Worm (Caenorhabditis elegans) whole organism, L4 larva: ENCODE results near the gene C55B6.7.

Experiments
- F26F4.8 ChIP-seq: fragments of 200-800 bp; sonication (Bioruptor generic); conservative IDR thresholded peaks from 2 replicates; pipeline ENCODE4 v1.3.6; 2022; ENCODE audit warnings: missing genetic modification characterization, missing compliant biosample characterization
- F37D6.2 ChIP-seq: sonication (generic microtip); optimal IDR thresholded peaks from 2 replicates; lab custom pipeline; 2016; ENCODE audit warnings: mild to moderate bottlenecking, missing genetic modification characterization, missing compliant biosample characterization
- F44E2.7 ChIP-seq: fragments of 200-800 bp; sonication (Bioruptor generic); IDR thresholded peaks from 2 replicates; pipeline ENCODE4 v2.1.2; 2022; ENCODE audit warnings: missing genetic modification characterization, missing compliant biosample characterization
- F49E8.2 ChIP-seq: sonication (generic microtip); optimal IDR thresholded peaks from 2 replicates; lab custom pipeline; 2016; ENCODE audit warnings: missing compliant biosample characterization, mild to moderate bottlenecking, missing genetic modification characterization, borderline replicate concordance
- T20F7.1 ChIP-seq: fragments of 200-800 bp; sonication (Bioruptor generic); optimal IDR thresholded peaks from 2 replicates; lab custom pipeline; 2018; ENCODE audit warnings: mild to moderate bottlenecking, missing genetic modification characterization, missing compliant biosample characterization
- T26A8.4 ChIP-seq: fragments of 200-800 bp; sonication (Bioruptor generic); IDR thresholded peaks from 2 replicates; pipeline ENCODE4 v1.3.6; 2022; ENCODE audit warnings: missing genetic modification characterization, missing compliant biosample characterization
- aha-1 ChIP-seq: fragments of 150-350 bp; peaks from one replicate; lab custom pipeline; 2014; ENCODE audit warnings: missing biosample characterization, missing genetic modification characterization
- ama-1 ChIP-seq: fragments of 150-350 bp; optimal IDR thresholded peaks from 2 replicates; lab custom pipeline; 2014; ENCODE audit warnings: inconsistent platforms, mixed read lengths
- ceh-20 ChIP-seq: fragments of 200-800 bp; sonication (Bioruptor generic); IDR thresholded peaks from 2 replicates; pipeline ENCODE4 v1.3.6; 2022; ENCODE audit warnings: missing genetic modification reagents, missing genetic modification characterization, missing compliant biosample characterization
- ceh-44 ChIP-seq: fragments of 200-800 bp; sonication (Bioruptor generic); IDR thresholded peaks from 2 replicates; pipeline ENCODE4 v1.3.6; 2022; ENCODE audit warnings: missing genetic modification reagents, missing genetic modification characterization, missing compliant biosample characterization
- daf-12 ChIP-seq: fragments of 150-350 bp; optimal IDR thresholded peaks from 2 replicates; lab custom pipeline; 2014; ENCODE audit warnings: missing biosample characterization, missing genetic modification reagents, missing genetic modification characterization
- daf-16 ChIP-seq, 3 experiments: sonication (generic microtip); optimal IDR thresholded peaks; 2 replicates each; lab custom pipeline; 2016 to 2017; ENCODE audit warnings: missing genetic modification characterization in 3 of 3, missing genetic modification reagents in 3 of 3, mild to moderate bottlenecking in 2 of 3, missing compliant biosample characterization in 2 of 3, missing biosample characterization in 1 of 3, moderate library complexity in 1 of 3
- dmd-9 ChIP-seq: fragments of 200-800 bp; sonication (Bioruptor generic); IDR thresholded peaks from 2 replicates; pipeline ENCODE4 v1.3.6; 2022; ENCODE audit warnings: missing genetic modification reagents, missing genetic modification characterization, missing compliant biosample characterization
- dpl-1 ChIP-seq: fragments of 150-350 bp; optimal IDR thresholded peaks from 2 replicates; lab custom pipeline; 2014; ENCODE audit warnings: missing biosample characterization, missing genetic modification reagents, missing genetic modification characterization
- dve-1 ChIP-seq: sonication (generic microtip); optimal IDR thresholded peaks from 2 replicates; lab custom pipeline; 2017; ENCODE audit warnings: antibody characterized with exemption, mild to moderate bottlenecking, missing genetic modification characterization, missing compliant biosample characterization; ENCODE audit not compliant: insufficient read depth
- egl-43 ChIP-seq: fragments of 200-800 bp; sonication (Bioruptor generic); IDR thresholded peaks from 2 replicates; pipeline ENCODE4 v1.3.6; 2022; ENCODE audit warnings: missing genetic modification reagents, missing genetic modification characterization, missing compliant biosample characterization
- fkh-10 ChIP-seq: fragments of 150-350 bp; optimal IDR thresholded peaks from 2 replicates; lab custom pipeline; 2014; ENCODE audit warnings: missing biosample characterization, missing genetic modification reagents, missing genetic modification characterization
- fos-1 ChIP-seq: fragments of 150-350 bp; optimal IDR thresholded peaks from 2 replicates; lab custom pipeline; 2014; ENCODE audit warnings: missing biosample characterization, missing genetic modification characterization
- gei-8 ChIP-seq: fragments of 200-800 bp; sonication (Bioruptor generic); optimal IDR thresholded peaks from 2 replicates; lab custom pipeline; 2018; ENCODE audit warnings: mild to moderate bottlenecking, missing genetic modification characterization, missing compliant biosample characterization
- hif-1 ChIP-seq, 2 experiments: sonication (generic microtip); optimal IDR thresholded peaks; 2 replicates each; lab custom pipeline; 2016 to 2017; ENCODE audit warnings: missing compliant biosample characterization in 2 of 2, missing genetic modification characterization in 2 of 2, missing genetic modification reagents in 2 of 2, missing genotype in 2 of 2, mild to moderate bottlenecking in 1 of 2
- hlh-11 ChIP-seq: fragments of 200-800 bp; sonication (Bioruptor generic); optimal IDR thresholded peaks from 2 replicates; lab custom pipeline; 2018; ENCODE audit warnings: mild to moderate bottlenecking, missing genetic modification characterization, missing compliant biosample characterization
- hlh-30 ChIP-seq: sonication (generic microtip); optimal IDR thresholded peaks from 2 replicates; lab custom pipeline; 2017; ENCODE audit warnings: antibody characterized with exemption, mild to moderate bottlenecking, missing genetic modification characterization, missing compliant biosample characterization; ENCODE audit not compliant: insufficient read depth
- jun-1 ChIP-seq: fragments of 150-350 bp; optimal IDR thresholded peaks from 2 replicates; lab custom pipeline; 2014; ENCODE audit warnings: missing biosample characterization, missing genetic modification reagents, missing genetic modification characterization
- lin-1 ChIP-seq: fragments of 200-800 bp; sonication (Bioruptor generic); IDR thresholded peaks from 2 replicates; pipeline ENCODE4 v1.3.6; 2022; ENCODE audit warnings: missing genetic modification reagents, missing genetic modification characterization, missing compliant biosample characterization
- lin-15B ChIP-seq: fragments of 150-350 bp; sonication (generic microtip); optimal IDR thresholded peaks from 3 replicates; lab custom pipeline; 2014; ENCODE audit warnings: missing biosample characterization, missing genetic modification characterization
- lir-3 ChIP-seq: sonication (generic microtip); optimal IDR thresholded peaks from 2 replicates; lab custom pipeline; 2016; ENCODE audit warnings: mild to moderate bottlenecking, missing genetic modification characterization, missing compliant biosample characterization
- mxl-2 ChIP-seq: fragments of 200-800 bp; sonication (Bioruptor generic); conservative IDR thresholded peaks from 2 replicates; pipeline ENCODE4 v1.3.6; 2022; ENCODE audit warnings: missing genetic modification reagents, missing genetic modification characterization, missing compliant biosample characterization
- nhr-11 ChIP-seq: fragments of 150-350 bp; optimal IDR thresholded peaks from 2 replicates; lab custom pipeline; 2014; ENCODE audit warnings: missing biosample characterization, missing genetic modification characterization
- nhr-28 ChIP-seq: fragments of 150-350 bp; optimal IDR thresholded peaks from 2 replicates; lab custom pipeline; 2014; ENCODE audit warnings: missing biosample characterization, missing genetic modification characterization
- nhr-41 ChIP-seq: fragments of 200-800 bp; sonication (Bioruptor generic); IDR thresholded peaks from 2 replicates; pipeline ENCODE4 v1.3.6; 2022; ENCODE audit warnings: missing genetic modification reagents, missing genetic modification characterization, missing compliant biosample characterization
- nhr-76 ChIP-seq: fragments of 150-350 bp; optimal IDR thresholded peaks from 2 replicates; lab custom pipeline; 2014; ENCODE audit warnings: missing biosample characterization, missing genetic modification characterization
- saeg-2 ChIP-seq: fragments of 200-800 bp; sonication (Bioruptor generic); IDR thresholded peaks from 2 replicates; pipeline ENCODE4 v1.3.6; 2022; ENCODE audit warnings: missing genetic modification reagents, missing genetic modification characterization, missing compliant biosample characterization
- sdz-12 ChIP-seq: fragments of 200-800 bp; sonication (Bioruptor generic); optimal IDR thresholded peaks from 2 replicates; lab custom pipeline; 2018; ENCODE audit warnings: mild to moderate bottlenecking, missing genetic modification characterization, missing compliant biosample characterization
- snpc-1.2 ChIP-seq: fragments of 200-800 bp; sonication (Bioruptor generic); IDR thresholded peaks from 2 replicates; pipeline ENCODE4 v1.3.6; 2022; ENCODE audit warnings: missing genetic modification reagents, missing genetic modification characterization, missing compliant biosample characterization
- snpc-4 ChIP-seq: fragments of 150-350 bp; optimal IDR thresholded peaks from 2 replicates; lab custom pipeline; 2014; ENCODE audit warnings: missing biosample characterization, missing genetic modification characterization
- unc-130 ChIP-seq: sonication (generic microtip); optimal IDR thresholded peaks from 2 replicates; lab custom pipeline; 2016; ENCODE audit warnings: missing genetic modification reagents, missing genetic modification characterization, missing compliant biosample characterization
- unc-39 ChIP-seq: sonication (generic microtip); optimal IDR thresholded peaks from 2 replicates; lab custom pipeline; 2017; ENCODE audit warnings: missing biosample characterization, missing genetic modification characterization
- unc-62 ChIP-seq, 3 experiments: fragments of 150-350 bp in 1 of 3; sonication (generic microtip); optimal IDR thresholded peaks in 2 of 3; peaks in 1 of 3; 1 replicate in 1 of 3; 2 replicates in 2 of 3; lab custom pipeline; 2014 to 2017; ENCODE audit warnings: missing biosample characterization in 3 of 3, missing genetic modification characterization in 3 of 3, missing genetic modification reagents in 3 of 3, missing genotype in 1 of 3
- vab-7 ChIP-seq: fragments of 200-800 bp; sonication (Bioruptor generic); IDR thresholded peaks from 2 replicates; pipeline ENCODE4 v1.3.6; 2022; ENCODE audit warnings: missing genetic modification reagents, missing genetic modification characterization, missing compliant biosample characterization
- zag-1 ChIP-seq: fragments of 150-350 bp; optimal IDR thresholded peaks from 2 replicates; lab custom pipeline; 2014; ENCODE audit warnings: missing biosample characterization, missing genetic modification characterization
- zfp-2 ChIP-seq: sonication (generic microtip); optimal IDR thresholded peaks from 2 replicates; lab custom pipeline; 2016; ENCODE audit warnings: mild to moderate bottlenecking, missing genetic modification characterization, missing compliant biosample characterization
- zip-2 ChIP-seq: fragments of 150-350 bp; optimal IDR thresholded peaks from 2 replicates; lab custom pipeline; 2014; ENCODE audit warnings: missing biosample characterization, missing genetic modification characterization
- ztf-11 ChIP-seq: fragments of 150-350 bp; optimal IDR thresholded peaks from 2 replicates; lab custom pipeline; 2014; ENCODE audit warnings: missing biosample characterization, missing genetic modification characterization
- ztf-7 ChIP-seq: fragments of 150-350 bp; optimal IDR thresholded peaks from 2 replicates; lab custom pipeline; 2014; ENCODE audit warnings: missing biosample characterization, missing genetic modification characterization

Gene C55B6.7

DNA sequence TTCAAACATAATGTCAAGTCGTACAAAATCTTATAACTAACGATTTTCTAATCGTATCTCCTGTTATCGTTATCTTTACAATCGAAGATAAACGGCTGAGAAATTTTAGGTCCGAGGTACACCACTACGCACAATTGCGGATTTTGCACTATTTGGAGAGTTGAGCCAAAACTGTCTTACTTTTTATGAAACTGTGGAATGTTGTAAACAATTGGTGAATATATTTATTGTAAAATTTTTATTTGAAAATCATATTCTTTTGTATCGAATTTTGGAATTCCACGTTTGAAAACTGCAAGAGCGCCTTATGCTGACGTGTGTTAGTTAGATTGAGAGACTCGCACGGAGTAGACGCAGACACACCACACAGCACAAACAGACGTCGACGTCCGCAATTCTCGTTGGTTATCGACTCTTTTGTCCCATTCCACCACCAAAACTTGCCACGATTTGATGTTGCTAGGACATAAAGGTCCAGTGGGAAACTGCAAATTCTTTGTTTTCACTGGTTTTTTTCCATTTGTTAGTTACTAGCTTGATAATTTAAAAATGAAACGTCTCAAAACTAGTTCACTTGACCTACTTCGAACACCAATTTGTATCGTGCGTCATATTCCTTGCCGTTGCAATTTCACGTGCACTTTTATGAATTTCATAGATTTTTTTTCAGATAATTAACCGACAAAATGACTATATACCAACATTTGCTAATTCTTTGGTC is 2.3 kb upstream of the C55B6.7 start, which contains the start of gene dnj-7:
dnj-7 (plus strand) TSS at position 671 of the 721 bp plus-strand sequence.
- TF ChIP-seq gei-8 (GFP tag; lab: Kevin White, UChicago), result no peak
- peak; percentile 25 for TF ChIP-seq nhr-28 (tag; lab: Kevin White, UChicago)
- TF ChIP-seq nhr-76 (tag; lab: Kevin White, UChicago), result no peak
- TF ChIP-seq hlh-30 (tag; lab: Kevin White, UChicago), result peak; percentile 3
- peak; percentile 27 for TF ChIP-seq nhr-11 (tag; lab: Kevin White, UChicago)
- no peak for TF ChIP-seq egl-43
- TF ChIP-seq daf-16 (GFP tag; optimal IDR thresholded peaks at IDR 0.05; lab: Kevin White, UChicago), result no peak
- peak; percentile 0 for TF ChIP-seq daf-16 (tag; optimal IDR thresholded peaks at IDR 0.05; lab: Kevin White, UChicago)
- TF ChIP-seq unc-62 (GFP tag; optimal IDR thresholded peaks at IDR 0.05 in 1 of 2; lab: Kevin White, UChicago), result peak in 1 of 2 experiments; percentile 85
- TF ChIP-seq unc-62 (tag; optimal IDR thresholded peaks at IDR 0.05; lab: Kevin White, UChicago), result no peak
- TF ChIP-seq T20F7.1 (GFP tag; lab: Kevin White, UChicago), result peak; percentile 44

- TF ChIP-seq nhr-41 (GFP tag; lab: Robert Waterston, UW) (no peak), aha-1 (tag; lab: Kevin White, UChicago) (peak; percentile 66)
These were observed 4.2 kb downstream of the C55B6.7 start, which contains the start of gene C55B6.4 for ce11 chrX:7187602-7188001. Gene C55B6.4, minus strand, starts transcription at chrX:7187702.

ce11 chrX:7181627-7182026 is 10.2 kb downstream of the C55B6.7 start:
- TF ChIP-seq fos-1, result peak; percentile 60
- TF ChIP-seq T20F7.1 (GFP tag; lab: Kevin White, UChicago), result peak; percentile 90
- TF ChIP-seq snpc-4 (tag; lab: Kevin White, UChicago), result no peak
- peak; percentile 76 to 91 for TF ChIP-seq daf-16 (GFP tag; optimal IDR thresholded peaks at IDR 0.05; lab: Kevin White, UChicago)
- peak; percentile 86 for TF ChIP-seq daf-16 (tag; optimal IDR thresholded peaks at IDR 0.05; lab: Kevin White, UChicago)
- TF ChIP-seq lin-15B, result no peak
- peak; percentile 86 for TF ChIP-seq F37D6.2 (tag; lab: Kevin White, UChicago)
- no peak for TF ChIP-seq daf-12 (tag; lab: Kevin White, UChicago)
- peak; percentile 98 for TF ChIP-seq dve-1 (tag; lab: Kevin White, UChicago)
- TF ChIP-seq ztf-7 (tag; lab: Kevin White, UChicago), result peak; percentile 92
- no peak for TF ChIP-seq F26F4.8 (GFP tag; lab: Robert Waterston, UW)
- TF ChIP-seq ceh-20 (GFP tag; lab: Robert Waterston, UW), result peak; percentile 83
- TF ChIP-seq mxl-2 (GFP tag; lab: Robert Waterston, UW), result 0 out of 2 replicates have a peak, but pooled peaks have one; percentile 53
- TF ChIP-seq nhr-28 (tag; lab: Kevin White, UChicago), result peak; percentile 95
- TF ChIP-seq zfp-2 (tag; lab: Kevin White, UChicago), result peak; percentile 47
- no peak for TF ChIP-seq snpc-1.2 (GFP tag; lab: Robert Waterston, UW)
- peak; percentile 81; the same call in 1 of the 2 replicates for TF ChIP-seq saeg-2
- no peak for TF ChIP-seq ama-1 (lab: Kevin White, UChicago)
- TF ChIP-seq vab-7 (GFP tag; lab: Robert Waterston, UW), result no peak
- peak; percentile 97 for TF ChIP-seq jun-1
- no peak for TF ChIP-seq dmd-9 (GFP tag; lab: Robert Waterston, UW)
- no peak for TF ChIP-seq ceh-44
- TF ChIP-seq lin-1 (GFP tag; lab: Robert Waterston, UW), result no peak; the same call in none of the 2 replicates
- peak; percentile 86 for TF ChIP-seq zip-2 (tag; lab: Kevin White, UChicago)
- TF ChIP-seq fkh-10 (GFP tag; lab: Kevin White, UChicago), result no peak
- TF ChIP-seq F49E8.2 (tag; lab: Kevin White, UChicago), result no peak
- TF ChIP-seq lir-3, result peak; percentile 1
- no peak for TF ChIP-seq zag-1 (tag; lab: Kevin White, UChicago)
- peak in 1 of 2 experiments; percentile 51 for TF ChIP-seq hif-1 (tag; optimal IDR thresholded peaks at IDR 0.05; lab: Kevin White, UChicago)
- peak; percentile 66 for TF ChIP-seq dpl-1
- no peak for TF ChIP-seq ztf-11
- no peak for TF ChIP-seq F44E2.7 (GFP tag; lab: Robert Waterston, UW)
- TF ChIP-seq unc-130, result no peak
- TF ChIP-seq sdz-12 (GFP tag; lab: Kevin White, UChicago), result no peak
- peak; percentile 87 for TF ChIP-seq hlh-30 (tag; lab: Kevin White, UChicago)
- TF ChIP-seq hlh-11 (tag; lab: Kevin White, UChicago), result peak; percentile 93
- peak; percentile 97 for TF ChIP-seq T26A8.4
- no peak for TF ChIP-seq unc-39 (tag; lab: Kevin White, UChicago)
- TF ChIP-seq egl-43, result no peak
